Worm (Caenorhabditis elegans): ENCODE data around the gene Y53G8B.1.
A peak's percentile ranks its signal among the peaks of the same experiment; 100 is the strongest.

The Y53G8B.1 gene

DNA sequence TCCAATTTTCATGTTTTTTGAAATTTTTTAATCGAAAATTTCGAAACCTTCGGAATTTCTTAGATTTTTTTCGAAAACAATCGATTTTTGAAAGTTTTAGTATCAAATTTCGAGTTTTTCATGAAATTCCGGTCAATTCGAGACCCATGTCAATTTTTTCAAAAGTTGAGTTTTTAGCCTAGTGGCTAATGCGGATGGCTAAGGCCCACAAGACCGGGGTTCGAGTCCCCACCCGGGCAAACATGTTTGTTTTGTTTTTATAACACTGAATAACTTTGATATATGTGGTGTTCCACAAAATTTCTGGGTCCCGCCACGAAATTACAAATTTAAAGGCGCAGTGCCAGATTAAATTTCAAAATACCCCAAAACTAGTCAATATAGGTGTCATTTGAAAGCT is 29.7 kb upstream of the Y53G8B.1 start:
- TF ChIP-seq rpc-1 (optimal IDR thresholded peaks at IDR 0.05) = peak; percentile 35
- peak; percentile 68 for TF ChIP-seq rpc-1 (tag; optimal IDR thresholded peaks at IDR 0.05)
- TF ChIP-seq egl-44 (GFP tag; IDR thresholded peaks at IDR 0.05) = no peak
- no peak for TF ChIP-seq nfya-1 (tag; optimal IDR thresholded peaks at IDR 0.05; ENCODE audit: borderline replicate concordance, insufficient read depth)
- TF ChIP-seq ceh-91 (GFP tag; IDR thresholded peaks at IDR 0.05) = no peak
- peak; percentile 53 for TF ChIP-seq B0261.1 (tag; optimal IDR thresholded peaks at IDR 0.05)
- TF ChIP-seq tbp1 (GFP tag; optimal IDR thresholded peaks at IDR 0.05) = peak; percentile 77
- TF ChIP-seq D2030.7 (GFP tag; IDR thresholded peaks at IDR 0.05) = 0 out of 2 replicates have a peak, but pooled peaks have one; percentile 17
- TF ChIP-seq lin-26 (GFP tag; IDR thresholded peaks at IDR 0.05) = no peak

DNA sequence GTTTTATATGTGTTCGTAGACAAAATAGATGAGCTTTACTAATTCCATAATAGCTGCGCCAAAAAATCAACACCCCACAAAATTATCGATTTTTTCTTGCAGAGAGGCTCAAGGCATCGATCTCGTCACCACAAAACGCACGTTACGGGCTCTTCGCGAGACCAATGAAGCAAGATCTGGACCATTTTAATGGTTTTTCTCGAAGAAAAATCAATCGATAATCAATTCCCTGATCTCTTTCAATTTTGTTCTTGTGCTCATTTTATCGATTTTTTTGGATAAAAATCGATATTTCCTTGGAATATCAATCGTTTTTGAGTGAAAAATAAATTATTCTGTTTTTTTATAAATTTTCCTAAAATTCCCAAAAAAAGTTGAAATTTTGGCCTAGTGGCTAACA is 29.0 kb upstream of the Y53G8B.1 start:
- TF ChIP-seq Y53F4B.3 (GFP tag; IDR thresholded peaks at IDR 0.05) = no peak
- TF ChIP-seq hsf-1 (GFP tag; IDR thresholded peaks at IDR 0.05) = no peak
- no peak for TF ChIP-seq rcor-1 (GFP tag; IDR thresholded peaks at IDR 0.05)
- no peak for TF ChIP-seq mel-28 (tag; optimal IDR thresholded peaks at IDR 0.05; ENCODE audit: borderline replicate concordance)
- no peak for TF ChIP-seq madf-8 (GFP tag; conservative IDR thresholded peaks at IDR 0.05)

DNA sequence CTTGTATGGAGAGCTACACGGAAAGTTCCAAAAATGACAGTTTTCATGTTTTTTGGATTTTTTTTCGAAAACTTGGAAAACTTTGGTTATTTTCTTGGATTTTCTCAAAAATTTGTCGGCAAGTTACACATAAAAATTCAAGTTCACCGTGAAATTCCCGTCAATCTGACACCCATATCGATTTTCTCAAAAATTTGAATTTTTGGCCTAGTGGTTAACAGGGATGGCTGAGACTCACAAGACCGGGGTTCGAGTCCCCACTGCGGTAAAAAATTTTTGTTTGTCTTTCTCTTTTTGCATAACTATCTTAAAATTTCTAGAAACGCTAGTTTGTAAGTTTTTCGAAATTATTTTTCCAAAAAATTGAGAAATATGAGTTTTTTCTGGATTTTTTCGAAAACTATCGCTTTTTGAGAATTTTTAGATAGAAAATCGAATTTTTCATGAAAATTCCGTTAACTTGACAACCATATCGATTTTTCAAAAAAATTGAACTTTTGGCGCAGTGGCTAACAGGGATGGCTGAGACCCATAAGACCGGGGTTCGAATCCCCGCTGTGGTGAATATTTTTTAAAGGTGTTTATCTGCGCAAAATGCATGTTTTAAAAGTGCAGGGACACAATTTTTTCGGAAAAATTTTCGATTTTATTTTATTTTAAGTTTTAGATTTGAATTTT is 28.3 kb upstream of the Y53G8B.1 start:
- TF ChIP-seq attf-6 (GFP tag; IDR thresholded peaks at IDR 0.05) (no peak), F22D6.2 (tag; optimal IDR thresholded peaks at IDR 0.05) (no peak), F39B2.1 (GFP tag; IDR thresholded peaks at IDR 0.05) (no peak), rpc-1 (optimal IDR thresholded peaks at IDR 0.05) (peak; percentile 30), rpc-1 (tag; optimal IDR thresholded peaks at IDR 0.05) (peak; percentile 51), B0261.1 (tag; optimal IDR thresholded peaks at IDR 0.05) (peak; percentile 44), ceh-40 (GFP tag; IDR thresholded peaks at IDR 0.05) (no peak), him-1 (tag; optimal IDR thresholded peaks at IDR 0.05) (peak; percentile 66), hlh-12 (tag; optimal IDR thresholded peaks at IDR 0.05) (no peak), F33H1.4 (GFP tag; IDR thresholded peaks at IDR 0.05) (0 out of 2 replicates have a peak, but pooled peaks have one; percentile 9), hlh-26 (GFP tag; conservative IDR thresholded peaks at IDR 0.05) (no peak), tbp1 (GFP tag; optimal IDR thresholded peaks at IDR 0.05) (peak; percentile 72), sptf-2 (GFP tag; optimal IDR thresholded peaks at IDR 0.05) (no peak), pha-4 (tag; optimal IDR thresholded peaks at IDR 0.05) (no peak), F55B11.4 (tag; optimal IDR thresholded peaks at IDR 0.05; ENCODE audit: borderline replicate concordance, insufficient read depth) (no peak), B0019.2 (GFP tag; conservative IDR thresholded peaks at IDR 0.05) (no peak)

DNA sequence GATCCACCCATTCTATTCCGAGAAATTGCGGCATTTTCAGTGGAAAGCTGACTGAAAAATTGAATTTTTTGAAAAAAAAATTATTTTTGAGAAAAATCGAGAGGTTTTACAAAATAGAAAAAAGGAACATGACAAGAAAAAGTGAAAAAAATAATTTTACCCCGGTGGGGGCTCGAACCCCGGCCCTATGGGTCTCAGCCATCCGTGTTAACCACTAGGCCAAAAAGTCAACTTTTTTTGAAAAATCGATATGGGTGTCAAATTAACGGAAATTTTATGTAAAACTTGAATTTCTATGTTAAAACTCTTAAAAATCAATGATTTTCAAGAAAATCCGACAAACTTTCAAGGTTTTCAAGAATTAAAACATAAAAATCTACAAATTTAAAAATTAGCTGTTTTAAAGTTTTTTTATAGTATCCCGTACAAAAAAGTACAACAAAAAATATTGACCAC is 25.1 kb upstream of the Y53G8B.1 start, which contains the start of gene Y53G8B.2:
TSS of gene Y53G8B.2 (minus strand) at position 51 of the 456 bp plus-strand sequence.
- 0 out of 2 replicates have a peak, but pooled peaks have one; percentile 34 for TF ChIP-seq pbrm-1 (GFP tag; IDR thresholded peaks at IDR 0.05)
- TF ChIP-seq tbp1 (GFP tag; optimal IDR thresholded peaks at IDR 0.05) = peak; percentile 62
- no peak for TF ChIP-seq aptf-3 (GFP tag; IDR thresholded peaks at IDR 0.05)
- peak; percentile 16 for TF ChIP-seq B0261.1 (tag; optimal IDR thresholded peaks at IDR 0.05)
- no peak for TF ChIP-seq snpc-4 (GFP tag; optimal IDR thresholded peaks at IDR 0.05)
- TF ChIP-seq snpc-4 (tag; optimal IDR thresholded peaks at IDR 0.05) = no peak
- no peak for TF ChIP-seq rpc-1 (optimal IDR thresholded peaks at IDR 0.05)
- TF ChIP-seq rpc-1 (tag; optimal IDR thresholded peaks at IDR 0.05) = peak; percentile 54
- no peak for TF ChIP-seq attf-5 (GFP tag; optimal IDR thresholded peaks at IDR 0.05)

DNA sequence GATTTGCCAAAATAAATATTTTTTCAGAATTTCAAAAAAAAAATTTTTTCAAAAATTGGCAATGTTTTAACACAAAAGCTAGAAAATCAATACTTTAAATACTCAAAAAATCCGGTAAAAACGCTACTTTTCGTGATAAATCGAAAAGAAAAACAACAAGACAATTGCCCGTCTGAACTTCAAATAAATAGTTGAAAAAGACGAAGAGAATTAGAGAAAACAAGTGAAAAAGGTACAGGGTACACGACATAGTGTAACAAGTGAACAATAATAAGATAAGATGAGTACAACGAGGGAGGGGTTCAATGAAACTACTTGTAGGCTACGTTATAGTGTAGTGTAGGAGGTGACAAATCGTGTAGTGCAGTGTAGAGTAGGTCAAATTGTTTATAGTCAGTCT is 24.5 kb upstream of the Y53G8B.1 start:
- TF ChIP-seq hmg-20 (GFP tag; IDR thresholded peaks at IDR 0.05) (no peak), egl-44 (GFP tag; IDR thresholded peaks at IDR 0.05) (no peak), ceh-40 (GFP tag; IDR thresholded peaks at IDR 0.05) (no peak), K11D2.4 (GFP tag; IDR thresholded peaks at IDR 0.05) (no peak), lsl-1 (GFP tag; optimal IDR thresholded peaks at IDR 0.05) (no peak)
